Fruit fly (Drosophila melanogaster): ENCODE data around the gene Sema5c.

The Sema5c gene

dm6 chr3L:12062219-12062618 lies 19.4 kb downstream of the Sema5c start:
- TF ChIP-seq Sin3A (optimal IDR thresholded peaks at IDR 0.05) (no peak), Myc (optimal IDR thresholded peaks at IDR 0.05) (no peak), insv (optimal IDR thresholded peaks at IDR 0.05) (no peak), h (optimal IDR thresholded peaks at IDR 0.05) (no peak), ttk (optimal IDR thresholded peaks at IDR 0.05) (no peak), psq (optimal IDR thresholded peaks at IDR 0.05) (no peak)

- TF ChIP-seq Sin3A (optimal IDR thresholded peaks at IDR 0.05) (no peak), h (optimal IDR thresholded peaks at IDR 0.05) (no peak), insv (optimal IDR thresholded peaks at IDR 0.05) (no peak), psq (optimal IDR thresholded peaks at IDR 0.05) (no peak), ttk (optimal IDR thresholded peaks at IDR 0.05) (no peak), Myc (optimal IDR thresholded peaks at IDR 0.05) (no peak)
These were observed 21.5 kb downstream of the Sema5c start for dm6 chr3L:12060101-12060500.

- TF ChIP-seq Myc (optimal IDR thresholded peaks at IDR 0.05) (no peak), Sin3A (optimal IDR thresholded peaks at IDR 0.05) (no peak), psq (optimal IDR thresholded peaks at IDR 0.05) (no peak), insv (optimal IDR thresholded peaks at IDR 0.05) (no peak), h (optimal IDR thresholded peaks at IDR 0.05) (no peak), ttk (optimal IDR thresholded peaks at IDR 0.05) (no peak)
These were observed 23.3 kb downstream of the Sema5c start for dm6 chr3L:12058293-12058842.

- TF ChIP-seq Sin3A (optimal IDR thresholded peaks at IDR 0.05) (no peak), psq (optimal IDR thresholded peaks at IDR 0.05) (no peak), h (optimal IDR thresholded peaks at IDR 0.05) (no peak), Myc (optimal IDR thresholded peaks at IDR 0.05) (no peak), insv (optimal IDR thresholded peaks at IDR 0.05) (no peak), ttk (optimal IDR thresholded peaks at IDR 0.05) (no peak)
These were observed 24.0 kb downstream of the Sema5c start for dm6 chr3L:12057585-12057984.

dm6 chr3L:12056286-12057178 lies 25.1 kb downstream of the Sema5c start:
- TF ChIP-seq Sin3A (optimal IDR thresholded peaks at IDR 0.05) (no peak), insv (optimal IDR thresholded peaks at IDR 0.05) (no peak), psq (optimal IDR thresholded peaks at IDR 0.05) (no peak), ttk (optimal IDR thresholded peaks at IDR 0.05) (no peak), h (optimal IDR thresholded peaks at IDR 0.05) (no peak), Myc (optimal IDR thresholded peaks at IDR 0.05) (no peak)

dm6 chr3L:12053695-12054094 lies 27.9 kb downstream of the Sema5c start:
- TF ChIP-seq Sin3A (optimal IDR thresholded peaks at IDR 0.05) (no peak), Myc (optimal IDR thresholded peaks at IDR 0.05) (no peak), ttk (optimal IDR thresholded peaks at IDR 0.05) (no peak), psq (optimal IDR thresholded peaks at IDR 0.05) (no peak), h (optimal IDR thresholded peaks at IDR 0.05) (no peak), insv (optimal IDR thresholded peaks at IDR 0.05) (no peak)

- no peak for TF ChIP-seq Sin3A (optimal IDR thresholded peaks at IDR 0.05)
- TF ChIP-seq psq (optimal IDR thresholded peaks at IDR 0.05): no peak
These were observed 31.0 kb downstream of the Sema5c start for dm6 chr3L:12050629-12051028.

dm6 chr3L:12049597-12050311 lies 31.9 kb downstream of the Sema5c start:
- no peak for TF ChIP-seq Sin3A (optimal IDR thresholded peaks at IDR 0.05)
- TF ChIP-seq ttk (optimal IDR thresholded peaks at IDR 0.05): no peak
- TF ChIP-seq Myc (optimal IDR thresholded peaks at IDR 0.05): no peak
- no peak for TF ChIP-seq h (optimal IDR thresholded peaks at IDR 0.05)
- TF ChIP-seq insv (optimal IDR thresholded peaks at IDR 0.05): no peak
- TF ChIP-seq psq (optimal IDR thresholded peaks at IDR 0.05): no peak

dm6 chr3L:12045443-12045842 lies 36.2 kb downstream of the Sema5c start:
- TF ChIP-seq psq (optimal IDR thresholded peaks at IDR 0.05) (no peak), Sin3A (optimal IDR thresholded peaks at IDR 0.05) (no peak), ttk (optimal IDR thresholded peaks at IDR 0.05) (no peak), insv (optimal IDR thresholded peaks at IDR 0.05) (no peak), h (optimal IDR thresholded peaks at IDR 0.05) (no peak), Myc (optimal IDR thresholded peaks at IDR 0.05) (no peak)

dm6 chr3L:12044279-12044678 lies 37.4 kb downstream of the Sema5c start, which contains the start of gene CG43638:
CG43638 (plus strand) TSS chr3L:12044579.
- TF ChIP-seq h (optimal IDR thresholded peaks at IDR 0.05): no peak
- no peak for TF ChIP-seq ttk (optimal IDR thresholded peaks at IDR 0.05)
- TF ChIP-seq psq (optimal IDR thresholded peaks at IDR 0.05): no peak
- TF ChIP-seq Myc (optimal IDR thresholded peaks at IDR 0.05): no peak
- TF ChIP-seq insv (optimal IDR thresholded peaks at IDR 0.05): no peak
- no peak for TF ChIP-seq Sin3A (optimal IDR thresholded peaks at IDR 0.05)

dm6 chr3L:12042087-12042486 lies 39.5 kb downstream of the Sema5c start, which contains the start of gene CG6793:
CG6793 (plus strand) TSS chr3L:12042387.
- no peak for TF ChIP-seq Myc (optimal IDR thresholded peaks at IDR 0.05)
- TF ChIP-seq h (optimal IDR thresholded peaks at IDR 0.05): no peak
- TF ChIP-seq insv (optimal IDR thresholded peaks at IDR 0.05): no peak
- TF ChIP-seq ttk (optimal IDR thresholded peaks at IDR 0.05): no peak
- no peak for TF ChIP-seq psq (optimal IDR thresholded peaks at IDR 0.05)
- TF ChIP-seq Sin3A (optimal IDR thresholded peaks at IDR 0.05): no peak
